Fruit fly (Drosophila melanogaster): Measurements from ENCODE around the gene Spn77Bc.
A peak's percentile ranks its signal among the peaks of the same experiment; 100 is the strongest.

Spn77Bc gene

DNA sequence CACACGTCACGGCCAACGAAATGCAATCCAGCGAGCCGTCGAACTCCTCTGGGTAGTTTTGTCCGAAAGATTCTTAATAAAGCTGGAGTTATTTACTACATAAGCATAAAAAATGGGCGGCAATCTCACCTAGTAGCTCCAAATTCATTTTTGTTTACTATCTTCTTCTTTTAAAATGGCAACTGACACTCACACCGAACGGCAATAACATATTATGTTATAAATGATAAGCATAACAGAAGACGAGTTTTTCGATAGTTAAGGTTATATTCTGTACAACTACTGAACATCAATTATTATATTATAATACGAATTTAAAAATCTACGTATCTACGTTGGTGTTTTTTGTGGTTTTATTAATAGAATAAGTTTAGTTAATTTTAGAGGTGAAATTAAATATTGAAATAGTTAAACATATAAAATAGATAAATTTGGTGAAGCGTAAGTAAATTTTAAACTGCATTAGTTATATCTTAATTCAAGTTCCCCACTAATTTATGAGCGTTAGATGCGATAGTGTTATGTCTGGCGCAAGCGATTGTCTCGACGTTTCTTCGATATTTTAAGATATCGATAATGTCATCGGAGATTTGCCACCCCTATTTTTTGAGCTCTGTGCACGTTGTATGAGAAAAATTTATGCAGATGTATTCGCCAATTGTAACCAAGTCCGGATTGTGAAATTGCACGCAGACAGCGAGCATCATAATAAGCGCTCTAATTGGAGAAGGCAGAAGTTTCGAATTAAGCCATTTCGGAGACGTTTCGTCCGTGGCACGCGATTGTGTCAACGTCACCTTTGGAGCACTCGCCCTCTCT lies 5.5 kb downstream of the Spn77Bc start, which contains the start of the genes Rbbp5 and eRF1 (continued):
- TF ChIP-seq CG6854 (GFP tag; optimal IDR thresholded peaks at IDR 0.05), result peak; percentile 63
- TF ChIP-seq CG4318 (GFP tag; optimal IDR thresholded peaks at IDR 0.05), result no peak
- peak; percentile 56 for TF ChIP-seq fkh (GFP tag; optimal IDR thresholded peaks at IDR 0.05)
- peak; percentile 23 for TF ChIP-seq CG11762 (GFP tag; optimal IDR thresholded peaks at IDR 0.05; ENCODE audit: insufficient read depth)
- TF ChIP-seq Eip78C (GFP tag), result peak; percentile 70
- TF ChIP-seq CG11294 (GFP tag; IDR thresholded peaks at IDR 0.05), result peak; percentile 45; the same call in 1 of the 2 replicates
- no peak for TF ChIP-seq CG1621 (tag; optimal IDR thresholded peaks at IDR 0.05)
- TF ChIP-seq ss (GFP tag; optimal IDR thresholded peaks at IDR 0.05), result peak in 1 of 2 experiments; percentile 1
- TF ChIP-seq acj6 (GFP tag; optimal IDR thresholded peaks at IDR 0.05), result peak; percentile 76
- peak; percentile 73 for TF ChIP-seq CG3919 (GFP tag; optimal IDR thresholded peaks at IDR 0.05)
- TF ChIP-seq CG16779 (tag; optimal IDR thresholded peaks at IDR 0.05), result no peak
- peak; percentile 46 for TF ChIP-seq Sox14 (GFP tag; optimal IDR thresholded peaks at IDR 0.05)
- peak; percentile 33 for TF ChIP-seq Eip75B (GFP tag; optimal IDR thresholded peaks at IDR 0.05)
- peak; percentile 60 for TF ChIP-seq CG11902 (GFP tag; optimal IDR thresholded peaks at IDR 0.05)
- TF ChIP-seq CG10631 (GFP tag; optimal IDR thresholded peaks at IDR 0.05), result peak; percentile 81
- no peak; the same call in none of the 2 replicates for TF ChIP-seq CG15336 (GFP tag; IDR thresholded peaks at IDR 0.05)
- no peak for TF ChIP-seq spab (GFP tag; optimal IDR thresholded peaks at IDR 0.05)
- peak; percentile 73 for TF ChIP-seq Hr4 (GFP tag; optimal IDR thresholded peaks at IDR 0.05)
- no peak; the same call in 2 of the 3 replicates for TF ChIP-seq eg (GFP tag; IDR thresholded peaks at IDR 0.05)

DNA sequence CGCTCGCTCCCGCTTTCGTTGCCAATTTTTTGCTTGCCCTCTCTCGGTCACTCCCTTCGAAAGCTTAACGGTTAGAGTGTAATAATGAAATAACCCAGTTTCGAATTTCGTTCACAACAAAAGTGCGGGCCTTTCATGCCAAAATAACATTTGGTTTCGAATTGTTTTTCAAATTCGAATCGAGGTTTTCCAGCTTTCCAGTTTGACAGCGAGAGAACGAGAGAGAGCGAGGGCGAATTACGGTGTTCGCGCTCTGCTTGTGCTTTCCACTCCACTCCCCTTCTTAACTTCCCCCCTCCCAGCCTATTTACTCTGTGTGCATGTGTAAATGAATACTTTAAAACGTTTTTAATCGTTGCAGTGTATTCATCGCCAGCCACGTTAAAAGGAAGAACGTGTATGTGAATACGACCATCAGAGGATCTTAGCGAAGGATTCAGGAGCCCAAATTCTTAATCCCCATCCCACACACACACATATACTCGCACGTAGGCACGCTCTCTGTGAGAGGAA lies 6.2 kb downstream of the Spn77Bc start:
- peak; percentile 35 for TF ChIP-seq Eip78C (GFP tag)
- no peak for TF ChIP-seq OdsH (GFP tag; optimal IDR thresholded peaks at IDR 0.05)

DNA sequence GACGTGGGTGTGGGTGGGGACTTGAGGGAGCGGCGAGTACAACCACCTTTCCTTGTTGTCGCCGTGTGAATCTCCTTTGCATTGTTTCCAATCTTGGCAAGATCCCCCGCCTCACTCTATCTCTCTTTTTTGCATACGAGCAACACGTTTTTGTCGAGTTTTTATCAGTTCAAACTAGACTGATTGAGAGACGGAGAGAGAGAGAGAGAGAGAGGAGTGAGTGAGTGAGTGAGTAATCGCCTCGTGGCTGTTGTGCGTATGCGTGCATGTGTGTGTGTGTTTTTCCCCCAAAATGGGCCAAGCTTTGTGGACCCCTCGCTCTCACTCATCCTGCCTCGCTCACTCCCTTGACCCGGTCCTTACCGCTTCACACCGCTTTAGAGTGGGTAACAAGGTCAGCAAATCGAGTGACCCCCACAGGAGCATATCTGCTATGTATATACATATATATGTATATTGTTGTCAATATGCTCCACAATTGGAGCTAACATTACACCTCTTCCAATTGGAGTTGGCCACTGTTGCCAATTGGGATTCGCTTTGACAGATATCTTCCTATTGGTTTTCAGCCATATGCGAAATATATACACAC lies 7.0 kb downstream of the Spn77Bc start:
- no peak for TF ChIP-seq Ets21C (GFP tag; optimal IDR thresholded peaks at IDR 0.05)
- peak; percentile 25 for TF ChIP-seq vri (GFP tag; optimal IDR thresholded peaks at IDR 0.05)
- 0 out of 3 replicates have a peak, but pooled peaks have one; percentile 32 for TF ChIP-seq CG8119 (GFP tag; IDR thresholded peaks at IDR 0.05)
- TF ChIP-seq Met (GFP tag; optimal IDR thresholded peaks at IDR 0.05), result no peak
- peak; percentile 87 for TF ChIP-seq Sox14 (GFP tag; optimal IDR thresholded peaks at IDR 0.05)
- no peak for TF ChIP-seq topi (GFP tag; optimal IDR thresholded peaks at IDR 0.05)
- TF ChIP-seq svp (GFP tag), result peak; percentile 89
- TF ChIP-seq Sox102F (GFP tag; optimal IDR thresholded peaks at IDR 0.05), result no peak
- TF ChIP-seq Eip78C (GFP tag), result peak; percentile 73
- peak; percentile 13 for TF ChIP-seq Eip75B (GFP tag; optimal IDR thresholded peaks at IDR 0.05)
- TF ChIP-seq CG15336 (GFP tag; IDR thresholded peaks at IDR 0.05), result peak; percentile 22; the same call in 1 of the 2 replicates

DNA sequence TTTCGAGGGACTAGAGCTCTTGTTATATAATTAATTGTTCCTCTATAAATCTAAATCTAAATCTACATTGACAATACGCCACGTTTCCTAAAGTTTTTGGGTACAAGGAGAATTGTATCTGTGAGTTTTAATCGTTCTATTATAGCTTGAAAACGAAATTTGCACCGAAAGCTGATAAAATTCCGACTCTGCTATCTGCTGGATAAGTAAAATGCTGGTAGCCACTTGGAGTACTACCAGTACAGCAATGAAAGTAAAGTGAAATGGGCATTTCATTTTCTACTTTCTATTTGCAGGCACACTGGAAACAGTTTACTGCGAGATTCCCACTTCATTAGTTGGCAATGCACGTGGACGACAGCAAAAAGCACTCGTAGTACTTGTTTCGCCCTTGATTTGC lies 10.7 kb downstream of the Spn77Bc start, which contains the start of gene CG5618:
Gene CG5618 (plus strand): TSS at position 301 of the 400 bp plus-strand sequence.
- TF ChIP-seq CG6792 (GFP tag; optimal IDR thresholded peaks at IDR 0.05) (no peak), spab (GFP tag; optimal IDR thresholded peaks at IDR 0.05) (no peak), CG31627 (GFP tag; optimal IDR thresholded peaks at IDR 0.05) (no peak), CG15336 (GFP tag; IDR thresholded peaks at IDR 0.05) (no peak), Sox14 (GFP tag; optimal IDR thresholded peaks at IDR 0.05) (no peak), acj6 (GFP tag; optimal IDR thresholded peaks at IDR 0.05) (no peak), CG6163 (GFP tag; IDR thresholded peaks at IDR 0.05) (no peak), CG8632 (GFP tag; optimal IDR thresholded peaks at IDR 0.05) (no peak), topi (GFP tag; optimal IDR thresholded peaks at IDR 0.05) (no peak), Hr38 (GFP tag; optimal IDR thresholded peaks at IDR 0.05) (no peak), CG6276 (GFP tag; optimal IDR thresholded peaks at IDR 0.05) (no peak), Lpt (GFP tag; optimal IDR thresholded peaks at IDR 0.05) (no peak), Blimp-1 (GFP tag; optimal IDR thresholded peaks at IDR 0.05) (no peak), fd85E (GFP tag; optimal IDR thresholded peaks at IDR 0.05) (no peak), Hr4 (GFP tag; optimal IDR thresholded peaks at IDR 0.05) (no peak), Eip75B (GFP tag; optimal IDR thresholded peaks at IDR 0.05) (no peak), Smox (GFP tag; optimal IDR thresholded peaks at IDR 0.05) (no peak), salr (GFP tag; optimal IDR thresholded peaks at IDR 0.05) (no peak), net (GFP tag; optimal IDR thresholded peaks at IDR 0.05) (no peak)
